Fruit fly (Drosophila melanogaster) whole organism, adult: ENCODE data around the gene CG11593.

ENCODE experiments used
- CG7045 ChIP-seq: fragments of 200-800 bp; sonication (Bioruptor generic); optimal IDR thresholded peaks from 2 replicates; lab custom pipeline; 2017; ENCODE audit warnings: missing biosample characterization, mild to moderate bottlenecking, missing genetic modification characterization
- CG7101 ChIP-seq: fragments of 200-800 bp; sonication (Bioruptor generic); optimal IDR thresholded peaks from 2 replicates; lab custom pipeline; 2018; ENCODE audit warnings: missing biosample characterization, mild to moderate bottlenecking, missing genetic modification characterization, moderate library complexity

dm6 chr3L:4056812-4057211 lies 16.5 kb upstream of the CG11593 start:
- TF ChIP-seq CG7045 (GFP tag; lab: Kevin White, UChicago) (no peak), CG7101 (tag; lab: Kevin White, UChicago) (no peak)
